Worm (Caenorhabditis elegans): Measurements from ENCODE around the gene F46B3.8.

ce11 chrV:20618632-20619031 lies 4.3 kb downstream of the F46B3.8 start, which contains the start of gene F46B3.7:
- TF ChIP-seq pha-4 (tag; optimal IDR thresholded peaks at IDR 0.05) (no peak), lsy-2 (tag; optimal IDR thresholded peaks at IDR 0.05) (no peak), snpc-4 (tag; optimal IDR thresholded peaks at IDR 0.05) (no peak), unc-120 (tag; optimal IDR thresholded peaks at IDR 0.05; ENCODE audit: poor library complexity, severe bottlenecking) (no peak), ces-1 (GFP tag; optimal IDR thresholded peaks at IDR 0.05) (no peak), sptf-1 (tag; optimal IDR thresholded peaks at IDR 0.05) (no peak), elt-3 (tag; optimal IDR thresholded peaks at IDR 0.05) (no peak), ceh-83 (GFP tag; optimal IDR thresholded peaks at IDR 0.05) (no peak), nhr-12 (tag; optimal IDR thresholded peaks at IDR 0.05) (no peak)

All from whole organism, mixed stage, embryonic.